Fruit fly (Drosophila melanogaster) whole organism, embryonic: ENCODE data around the gene Hayan.
A peak's percentile ranks its signal among the peaks of the same experiment; 100 is the strongest.

ENCODE experiments used
- CG10274 ChIP-seq: fragments of 200-800 bp; sonication (Bioruptor generic); optimal IDR thresholded peaks from 3 replicates; lab custom pipeline; 2017; ENCODE audit warnings: missing biosample characterization, mild to moderate bottlenecking, missing genetic modification characterization
- CG10565 ChIP-seq: fragments of 200-800 bp; sonication (Bioruptor generic); optimal IDR thresholded peaks from 3 replicates; lab custom pipeline; 2016; ENCODE audit warnings: missing biosample characterization, mild to moderate bottlenecking, missing genetic modification characterization
- CG10654 ChIP-seq: fragments of 200-800 bp; sonication (Bioruptor generic); optimal IDR thresholded peaks from 2 replicates; lab custom pipeline; 2016; ENCODE audit warnings: missing biosample characterization, missing genetic modification characterization
- CG11093 ChIP-seq: fragments of 200-800 bp; sonication (Bioruptor generic); IDR thresholded peaks from 3 replicates; pipeline ENCODE4 v1.3.6; 2022; ENCODE audit warnings: missing biosample characterization, missing genetic modification characterization
- CG11398 ChIP-seq: fragments of 200-800 bp; sonication (Bioruptor generic); optimal IDR thresholded peaks from 2 replicates; lab custom pipeline; 2016; ENCODE audit warnings: missing biosample characterization, missing genetic modification characterization
- CG11504 ChIP-seq: fragments of 200-800 bp; sonication (Bioruptor generic); optimal IDR thresholded peaks from 3 replicates; lab custom pipeline; 2019; ENCODE audit warnings: missing biosample characterization, mild to moderate bottlenecking, missing genetic modification characterization, moderate library complexity
- CG12155 ChIP-seq: fragments of 200-800 bp; sonication (Bioruptor generic); optimal IDR thresholded peaks from 3 replicates; lab custom pipeline; 2016; ENCODE audit warnings: missing biosample characterization, missing genetic modification characterization
- CG12299 ChIP-seq: fragments of 200-800 bp; sonication (Bioruptor generic); optimal IDR thresholded peaks from 2 replicates; lab custom pipeline; 2018; ENCODE audit warnings: missing biosample characterization, mild to moderate bottlenecking, missing genetic modification characterization
- CG16863 ChIP-seq: fragments of 200-800 bp; sonication (Bioruptor generic); optimal IDR thresholded peaks from 3 replicates; lab custom pipeline; 2016; ENCODE audit warnings: missing biosample characterization, missing genetic modification characterization
- CG17361 ChIP-seq: fragments of 200-800 bp; sonication (Bioruptor generic); IDR thresholded peaks from 3 replicates; pipeline ENCODE4 v1.3.6; 2022; ENCODE audit warnings: missing biosample characterization, missing genetic modification characterization
- CG30431 ChIP-seq: fragments of 200-800 bp; sonication (Bioruptor generic); optimal IDR thresholded peaks from 2 replicates; lab custom pipeline; 2017; ENCODE audit warnings: missing biosample characterization, missing genetic modification characterization
- CG31224 ChIP-seq: fragments of 200-800 bp; sonication (Bioruptor generic); IDR thresholded peaks from 2 replicates; pipeline ENCODE4 v1.3.6; 2022; ENCODE audit warnings: missing biosample characterization, missing genetic modification characterization
- CG3163 ChIP-seq: fragments of 200-800 bp; sonication (Bioruptor generic); optimal IDR thresholded peaks from 3 replicates; lab custom pipeline; 2016; ENCODE audit warnings: missing biosample characterization, missing genetic modification characterization
- CG3281 ChIP-seq: fragments of 200-800 bp; sonication (Bioruptor generic); optimal IDR thresholded peaks from 3 replicates; lab custom pipeline; 2017; ENCODE audit warnings: missing biosample characterization, mild to moderate bottlenecking, missing genetic modification characterization
- CG4360 ChIP-seq: fragments of 200-800 bp; sonication (Bioruptor generic); IDR thresholded peaks from 2 replicates; pipeline ENCODE4 v1.3.6; 2022; ENCODE audit warnings: missing biosample characterization, missing genetic modification characterization
- CG5180 ChIP-seq: fragments of 200-800 bp; sonication (Bioruptor generic); optimal IDR thresholded peaks from 3 replicates; lab custom pipeline; 2017; ENCODE audit warnings: missing biosample characterization, missing genetic modification characterization, mild to moderate bottlenecking, moderate library complexity, missing genetic modification reagents
- CG6254 ChIP-seq: fragments of 200-800 bp; sonication (Bioruptor generic); optimal IDR thresholded peaks from 3 replicates; lab custom pipeline; 2017; ENCODE audit warnings: mild to moderate bottlenecking, missing biosample characterization, missing genetic modification reagents, missing genetic modification characterization
- CG7357 ChIP-seq: fragments of 200-800 bp; sonication (Bioruptor generic); IDR thresholded peaks from 3 replicates; pipeline ENCODE4 v1.3.6; 2022; ENCODE audit warnings: missing biosample characterization, missing genetic modification characterization
- CG7839 ChIP-seq: fragments of 200-800 bp; sonication (Bioruptor generic); optimal IDR thresholded peaks from 3 replicates; lab custom pipeline; 2018; ENCODE audit warnings: missing biosample characterization, mild to moderate bottlenecking, missing genetic modification characterization, moderate library complexity
- CG7963 ChIP-seq: fragments of 200-800 bp; sonication (Bioruptor generic); IDR thresholded peaks from 3 replicates; pipeline ENCODE4 v1.3.6; 2022; ENCODE audit warnings: missing biosample characterization, missing genetic modification characterization; ENCODE audit not compliant: partially characterized antibody
- CTCF ChIP-seq: fragments of 200-800 bp; sonication (Bioruptor generic); optimal IDR thresholded peaks from 2 replicates; lab custom pipeline; 2017; ENCODE audit warnings: missing biosample characterization, mild to moderate bottlenecking, missing genetic modification characterization, moderate library complexity
- D ChIP-seq, 2 experiments: fragments of 200-800 bp in 1 of 2; fragments of >200 bp in 1 of 2; sonication (Bioruptor generic) in 1 of 2; optimal IDR thresholded peaks; 2 replicates in 1 of 2; 3 replicates in 1 of 2; lab custom pipeline; 2017; ENCODE audit warnings: mild to moderate bottlenecking in 1 of 2, missing biosample characterization in 1 of 2, missing genetic modification characterization in 1 of 2, missing genetic modification reagents in 1 of 2
- Dbx ChIP-seq: fragments of 200-800 bp; sonication (Bioruptor generic); IDR thresholded peaks from 3 replicates; pipeline ENCODE4 v1.3.6; 2022; ENCODE audit warnings: missing biosample characterization, missing genetic modification characterization
- ERR ChIP-seq: fragments of 200-800 bp; sonication (Bioruptor generic); optimal IDR thresholded peaks from 2 replicates; lab custom pipeline; 2016; ENCODE audit warnings: missing biosample characterization, missing genetic modification characterization
- Eip74EF ChIP-seq, 2 experiments: fragments of 200-800 bp in 1 of 2; fragments of >200 bp in 1 of 2; sonication (Bioruptor generic) in 1 of 2; optimal IDR thresholded peaks; 2 replicates each; lab custom pipeline; 2017 to 2019; ENCODE audit warnings: missing biosample characterization in 2 of 2, missing genetic modification characterization in 2 of 2, mild to moderate bottlenecking in 1 of 2, moderate library complexity in 1 of 2
- Gug ChIP-seq: fragments of 200-800 bp; sonication (Bioruptor generic); IDR thresholded peaks from 4 replicates; pipeline ENCODE4 v1.3.6; 2022; ENCODE audit warnings: missing biosample characterization, missing genetic modification characterization
- HLH54F ChIP-seq: fragments of 200-800 bp; sonication (Bioruptor generic); optimal IDR thresholded peaks from 3 replicates; lab custom pipeline; 2016; ENCODE audit warnings: missing biosample characterization, missing genetic modification characterization
- Hmx ChIP-seq: fragments of 200-800 bp; sonication (Bioruptor generic); optimal IDR thresholded peaks from 2 replicates; lab custom pipeline; 2016; ENCODE audit warnings: missing biosample characterization, missing genetic modification characterization
- Hr3 ChIP-seq: fragments of 200-800 bp; sonication (Bioruptor generic); optimal IDR thresholded peaks from 3 replicates; lab custom pipeline; 2016; ENCODE audit warnings: missing biosample characterization, missing genetic modification characterization
- Jarid2 ChIP-seq: fragments of 200-800 bp; sonication (Bioruptor generic); optimal IDR thresholded peaks from 3 replicates; lab custom pipeline; 2017; ENCODE audit warnings: mild to moderate bottlenecking, missing biosample characterization, missing genetic modification reagents, missing genetic modification characterization
- MTF-1 ChIP-seq: fragments of 200-800 bp; sonication (Bioruptor generic); optimal IDR thresholded peaks from 2 replicates; lab custom pipeline; 2018; ENCODE audit warnings: missing biosample characterization, mild to moderate bottlenecking, missing genetic modification characterization, borderline replicate concordance
- Mad ChIP-seq: fragments of 200-800 bp; sonication (Bioruptor generic); optimal IDR thresholded peaks from 2 replicates; lab custom pipeline; 2016; ENCODE audit warnings: missing biosample characterization, missing genetic modification characterization
- Max ChIP-seq: fragments of 200-800 bp; sonication (Bioruptor generic); optimal IDR thresholded peaks from 2 replicates; lab custom pipeline; 2016; ENCODE audit warnings: missing biosample characterization, mild to moderate bottlenecking, missing genetic modification characterization
- Spps ChIP-seq: fragments of 200-800 bp; sonication (Bioruptor generic); optimal IDR thresholded peaks from 2 replicates; lab custom pipeline; 2018; ENCODE audit warnings: missing biosample characterization, mild to moderate bottlenecking, missing genetic modification characterization
- Usf ChIP-seq: fragments of 200-800 bp; sonication (Bioruptor generic); optimal IDR thresholded peaks from 2 replicates; lab custom pipeline; 2017; ENCODE audit warnings: missing genotype, missing biosample characterization, missing genetic modification characterization
- Xrp1 ChIP-seq: fragments of 200-800 bp; sonication (Bioruptor generic); IDR thresholded peaks from 2 replicates; pipeline ENCODE4 v1.3.6; 2022; ENCODE audit warnings: missing biosample characterization, missing genetic modification characterization
- ab ChIP-seq: fragments of 200-800 bp; sonication (Bioruptor generic); optimal IDR thresholded peaks from 2 replicates; lab custom pipeline; 2016; ENCODE audit warnings: missing biosample characterization, missing genetic modification characterization
- chn ChIP-seq: fragments of 200-800 bp; sonication (Bioruptor generic); optimal IDR thresholded peaks from 2 replicates; lab custom pipeline; 2016; ENCODE audit warnings: missing biosample characterization, missing genetic modification characterization
- ftz-f1 ChIP-seq: fragments of 200-800 bp; sonication (Bioruptor generic); optimal IDR thresholded peaks from 2 replicates; lab custom pipeline; 2016; ENCODE audit warnings: missing biosample characterization, missing genetic modification characterization
- her ChIP-seq: fragments of 200-800 bp; sonication (Bioruptor generic); optimal IDR thresholded peaks from 2 replicates; lab custom pipeline; 2016; ENCODE audit warnings: missing biosample characterization, missing genetic modification characterization
- insv ChIP-seq, 2 experiments: fragments of 200-800 bp; sonication (Bioruptor generic); optimal IDR thresholded peaks; 3 replicates each; lab custom pipeline; 2016 to 2018; ENCODE audit warnings: missing biosample characterization in 2 of 2, missing genetic modification characterization in 2 of 2
- jing ChIP-seq: fragments of 200-800 bp; sonication (Bioruptor generic); optimal IDR thresholded peaks from 2 replicates; lab custom pipeline; 2018; ENCODE audit warnings: missing biosample characterization, mild to moderate bottlenecking, missing genetic modification characterization
- klu ChIP-seq: fragments of 200-800 bp; sonication (Bioruptor generic); IDR thresholded peaks from 2 replicates; pipeline ENCODE4 v1.3.6; 2022; ENCODE audit warnings: missing biosample characterization, missing genetic modification characterization
- row ChIP-seq: fragments of 200-800 bp; sonication (Bioruptor generic); IDR thresholded peaks from 3 replicates; pipeline ENCODE4 v1.3.6; 2022; ENCODE audit warnings: missing biosample characterization, missing genetic modification characterization
- slp2 ChIP-seq: fragments of 200-800 bp; sonication (Bioruptor generic); optimal IDR thresholded peaks from 2 replicates; lab custom pipeline; 2016; ENCODE audit warnings: missing biosample characterization, missing genetic modification characterization
- sr ChIP-seq: fragments of 200-800 bp; sonication (Bioruptor generic); IDR thresholded peaks from 3 replicates; pipeline ENCODE4 v1.3.6; 2022; ENCODE audit warnings: missing biosample characterization, missing genetic modification characterization
- stc ChIP-seq: fragments of 200-800 bp; sonication (Bioruptor generic); IDR thresholded peaks from 2 replicates; pipeline ENCODE4 v1.3.6; 2022; ENCODE audit warnings: missing biosample characterization, missing genetic modification characterization
- stwl ChIP-seq: fragments of 200-800 bp; sonication (Bioruptor generic); optimal IDR thresholded peaks from 3 replicates; lab custom pipeline; 2018; ENCODE audit warnings: missing biosample characterization, mild to moderate bottlenecking, missing genetic modification characterization, moderate library complexity
- toy ChIP-seq: fragments of 200-800 bp; sonication (Bioruptor generic); IDR thresholded peaks from 2 replicates; pipeline ENCODE4 v1.3.6; 2022; ENCODE audit warnings: missing biosample characterization, missing genetic modification characterization
- twi ChIP-seq: fragments of 200-800 bp; optimal IDR thresholded peaks from 2 replicates; lab custom pipeline; 2019; ENCODE audit warnings: missing biosample characterization, mild to moderate bottlenecking, missing genetic modification characterization, moderate library complexity
- unpg ChIP-seq: fragments of 200-800 bp; sonication (Bioruptor generic); optimal IDR thresholded peaks from 3 replicates; lab custom pipeline; 2018; ENCODE audit warnings: missing biosample characterization, mild to moderate bottlenecking, missing genetic modification characterization, moderate library complexity

Gene Hayan

dm6 chrX:18524594-18525266 lies 41.2 kb upstream of the Hayan start (continued):
- peak in 1 of 2 experiments; percentile 5 for TF ChIP-seq Eip74EF (GFP tag; optimal IDR thresholded peaks at IDR 0.05; lab: Kevin White, UChicago)
- no peak for TF ChIP-seq insv (GFP tag; optimal IDR thresholded peaks at IDR 0.05; lab: Kevin White, UChicago)
- TF ChIP-seq ERR (GFP tag; lab: Kevin White, UChicago), result no peak
- no peak for TF ChIP-seq CG10654 (GFP tag; lab: Kevin White, UChicago)
- no peak for TF ChIP-seq CTCF (GFP tag; lab: Kevin White, UChicago)
- TF ChIP-seq ab (GFP tag; lab: Kevin White, UChicago), result no peak
- no peak for TF ChIP-seq CG12155 (GFP tag; lab: Kevin White, UChicago)
- no peak for TF ChIP-seq CG10274
- no peak for TF ChIP-seq HLH54F (GFP tag; lab: Kevin White, UChicago)
- TF ChIP-seq toy, result no peak
- TF ChIP-seq stwl (tag; lab: Kevin White, UChicago), result no peak
- TF ChIP-seq ftz-f1, result no peak
- TF ChIP-seq CG7357, result no peak
- 0 out of 3 replicates have a peak, but pooled peaks have one; percentile 34 for TF ChIP-seq CG11093 (GFP tag; lab: Robert Waterston, UW)
- peak; percentile 80 for TF ChIP-seq CG17361 (GFP tag; lab: Robert Waterston, UW)
- TF ChIP-seq Xrp1, result peak; percentile 60
- TF ChIP-seq CG5180 (GFP tag; lab: Kevin White, UChicago), result peak; percentile 17
- no peak for TF ChIP-seq slp2 (GFP tag; lab: Kevin White, UChicago)
- TF ChIP-seq klu (GFP tag; lab: Robert Waterston, UW), result no peak
- peak; percentile 53 for TF ChIP-seq CG3281 (GFP tag; lab: Kevin White, UChicago)
- TF ChIP-seq Max (GFP tag; lab: Kevin White, UChicago), result no peak
- no peak for TF ChIP-seq Usf (GFP tag; lab: Kevin White, UChicago)
- no peak for TF ChIP-seq CG3163 (GFP tag; lab: Kevin White, UChicago)
- no peak for TF ChIP-seq Hr3 (GFP tag; lab: Kevin White, UChicago)
- peak; percentile 73 for TF ChIP-seq CG11504
- no peak for TF ChIP-seq Dbx (GFP tag; lab: Robert Waterston, UW)
- TF ChIP-seq Hmx (GFP tag; lab: Kevin White, UChicago), result no peak
- TF ChIP-seq Gug, result no peak
- peak; percentile 53 for TF ChIP-seq CG7839 (tag; lab: Kevin White, UChicago)
- TF ChIP-seq twi (tag; lab: Kevin White, UChicago), result no peak
- no peak for TF ChIP-seq jing (GFP tag; lab: Kevin White, UChicago)
- no peak for TF ChIP-seq CG12299
- no peak for TF ChIP-seq sr
- TF ChIP-seq CG7963, result no peak
- TF ChIP-seq MTF-1, result no peak
- peak; percentile 32 for TF ChIP-seq CG30431 (GFP tag; lab: Kevin White, UChicago)
- TF ChIP-seq CG11398, result no peak
- TF ChIP-seq CG31224 (GFP tag; lab: Robert Waterston, UW), result no peak
- no peak for TF ChIP-seq D (optimal IDR thresholded peaks at IDR 0.05; lab: Kevin White, UChicago)
- peak; percentile 64 for TF ChIP-seq D (GFP tag; optimal IDR thresholded peaks at IDR 0.05; lab: Kevin White, UChicago)
- TF ChIP-seq CG4360 (GFP tag; lab: Robert Waterston, UW), result no peak
- peak; percentile 44 for TF ChIP-seq Spps (tag; lab: Kevin White, UChicago)
- peak; percentile 21 for TF ChIP-seq unpg (GFP tag; lab: Kevin White, UChicago)
- TF ChIP-seq chn, result no peak
- TF ChIP-seq row, result peak; percentile 46
- no peak for TF ChIP-seq Mad (GFP tag; lab: Kevin White, UChicago)
- no peak for TF ChIP-seq stc
- peak; percentile 23 for TF ChIP-seq Jarid2
- TF ChIP-seq CG10565 (GFP tag; lab: Kevin White, UChicago), result no peak
- TF ChIP-seq CG16863, result no peak
- no peak for TF ChIP-seq her (GFP tag; lab: Kevin White, UChicago)
- peak; percentile 50 for TF ChIP-seq CG6254 (GFP tag; lab: Kevin White, UChicago)
